Fruit fly (Drosophila melanogaster) whole organism, embryonic: Measurements from ENCODE around the gene CG5815.
A peak's percentile ranks its signal among the peaks of the same experiment; 100 is the strongest.

Experiments used
- Awh ChIP-seq: fragments of 200-800 bp; sonication (Bioruptor generic); IDR thresholded peaks from 2 replicates; pipeline ENCODE4, ENCODE4 v1.3.6; 2022; ENCODE audit warnings: missing biosample characterization, missing genetic modification characterization
- B-H1 ChIP-seq: fragments of 200-800 bp; sonication (Bioruptor generic); IDR thresholded peaks from 3 replicates; pipeline ENCODE4 v1.3.6; 2022; ENCODE audit warnings: missing biosample characterization, missing genetic modification characterization
- CG10543 ChIP-seq: fragments of 200-800 bp; sonication (Bioruptor generic); optimal IDR thresholded peaks from 3 replicates; lab custom pipeline; 2017; ENCODE audit warnings: missing biosample characterization, mild to moderate bottlenecking, missing genetic modification characterization, moderate library complexity
- CG10959 ChIP-seq: fragments of 200-800 bp; sonication (Bioruptor generic); IDR thresholded peaks from 2 replicates; pipeline ENCODE4 v1.3.6; 2022; ENCODE audit warnings: missing biosample characterization, missing genetic modification characterization
- CG10979 ChIP-seq: fragments of 200-800 bp; sonication (Bioruptor generic); optimal IDR thresholded peaks from 2 replicates; lab custom pipeline; 2018; ENCODE audit warnings: missing biosample characterization, mild to moderate bottlenecking, missing genetic modification characterization, moderate library complexity
- CG11085 ChIP-seq: fragments of 200-800 bp; sonication (Bioruptor generic); IDR thresholded peaks from 2 replicates; pipeline ENCODE4 v1.3.6; 2022; ENCODE audit warnings: missing biosample characterization, missing genetic modification characterization
- CG14710 ChIP-seq: fragments of 200-800 bp; sonication (Bioruptor generic); optimal IDR thresholded peaks from 3 replicates; lab custom pipeline; 2019; ENCODE audit warnings: missing biosample characterization, mild to moderate bottlenecking, missing genetic modification characterization, moderate library complexity
- CG15696 ChIP-seq: fragments of 200-800 bp; sonication (Bioruptor generic); optimal IDR thresholded peaks from 2 replicates; lab custom pipeline; 2019; ENCODE audit warnings: missing biosample characterization, mild to moderate bottlenecking, missing genetic modification characterization, moderate library complexity
- CG16779 ChIP-seq: fragments of 200-800 bp; sonication (Bioruptor generic); IDR thresholded peaks from 2 replicates; pipeline ENCODE4 v1.3.6; 2022; ENCODE audit warnings: missing biosample characterization, missing genetic modification characterization
- CG17359 ChIP-seq: fragments of 200-800 bp; sonication (Bioruptor generic); optimal IDR thresholded peaks from 3 replicates; lab custom pipeline; 2018; ENCODE audit warnings: missing biosample characterization, mild to moderate bottlenecking, missing genetic modification characterization, moderate library complexity
- CG17385 ChIP-seq: fragments of 200-800 bp; sonication (Bioruptor generic); optimal IDR thresholded peaks from 3 replicates; lab custom pipeline; 2018; ENCODE audit warnings: missing biosample characterization, mild to moderate bottlenecking, missing genetic modification characterization
- CG1792 ChIP-seq: fragments of 200-800 bp; sonication (Bioruptor generic); optimal IDR thresholded peaks from 2 replicates; lab custom pipeline; 2016; ENCODE audit warnings: missing biosample characterization, missing genetic modification characterization
- CG18262 ChIP-seq: fragments of 200-800 bp; optimal IDR thresholded peaks from 3 replicates; lab custom pipeline; 2019; ENCODE audit warnings: missing biosample characterization, mild to moderate bottlenecking, missing genetic modification characterization, moderate library complexity
- CG2712 ChIP-seq: fragments of 200-800 bp; optimal IDR thresholded peaks from 3 replicates; lab custom pipeline; 2019; ENCODE audit warnings: missing biosample characterization, mild to moderate bottlenecking, missing genetic modification characterization, moderate library complexity
- CG32532 ChIP-seq: fragments of 200-800 bp; sonication (Bioruptor generic); IDR thresholded peaks from 2 replicates; pipeline ENCODE4 v1.3.6; 2022; ENCODE audit warnings: missing biosample characterization, missing genetic modification characterization
- CG32767 ChIP-seq: fragments of 200-800 bp; sonication (Bioruptor generic); IDR thresholded peaks from 2 replicates; pipeline ENCODE4 v1.3.6; 2022; ENCODE audit warnings: missing biosample characterization, missing genetic modification characterization
- CG5245 ChIP-seq: fragments of 200-800 bp; sonication (Bioruptor generic); optimal IDR thresholded peaks from 3 replicates; lab custom pipeline; 2016; ENCODE audit warnings: missing biosample characterization, missing genetic modification characterization
- CG8281 ChIP-seq: fragments of 200-800 bp; sonication (Bioruptor generic); optimal IDR thresholded peaks from 2 replicates; lab custom pipeline; 2018; ENCODE audit warnings: missing biosample characterization, mild to moderate bottlenecking, missing genetic modification characterization, moderate library complexity
- CG8388 ChIP-seq: fragments of 200-800 bp; sonication (Bioruptor generic); optimal IDR thresholded peaks from 2 replicates; lab custom pipeline; 2019; ENCODE audit warnings: missing biosample characterization, mild to moderate bottlenecking, missing genetic modification characterization, moderate library complexity
- CG8478 ChIP-seq: fragments of >200 bp; optimal IDR thresholded peaks from 2 replicates; lab custom pipeline; 2018
- CG8944 ChIP-seq: fragments of 200-800 bp; sonication (Bioruptor generic); optimal IDR thresholded peaks from 3 replicates; lab custom pipeline; 2016; ENCODE audit warnings: missing biosample characterization, missing genetic modification characterization
- Camta ChIP-seq: fragments of 200-800 bp; sonication (Bioruptor generic); optimal IDR thresholded peaks from 2 replicates; lab custom pipeline; 2016; ENCODE audit warnings: missing biosample characterization, missing genetic modification characterization
- Dll ChIP-seq: fragments of 200-800 bp; sonication (Bioruptor generic); IDR thresholded peaks from 4 replicates; pipeline ENCODE4 v1.3.6; 2022; ENCODE audit warnings: missing biosample characterization, missing genetic modification characterization; ENCODE audit not compliant: partially characterized antibody
- Elba2 ChIP-seq: fragments of 200-800 bp; sonication (Bioruptor generic); optimal IDR thresholded peaks from 3 replicates; lab custom pipeline; 2016; ENCODE audit warnings: missing biosample characterization, missing genetic modification characterization
- HHEX ChIP-seq: fragments of 200-800 bp; sonication (Bioruptor generic); optimal IDR thresholded peaks from 3 replicates; lab custom pipeline; 2017; ENCODE audit warnings: missing biosample characterization, mild to moderate bottlenecking, missing genetic modification characterization, missing genetic modification reagents
- Hey ChIP-seq: fragments of 200-800 bp; sonication (Bioruptor generic); optimal IDR thresholded peaks from 3 replicates; lab custom pipeline; 2018; ENCODE audit warnings: missing biosample characterization, mild to moderate bottlenecking, missing genetic modification characterization
- Med ChIP-seq: fragments of 200-800 bp; sonication (Bioruptor generic); peaks from one replicate; lab custom pipeline; 2016; ENCODE audit warnings: missing biosample characterization, missing genetic modification characterization, mild to moderate bottlenecking, inconsistent platforms, moderate library complexity
- Neu2 ChIP-seq: fragments of 200-800 bp; sonication (Bioruptor generic); optimal IDR thresholded peaks from 3 replicates; lab custom pipeline; 2016; ENCODE audit warnings: missing biosample characterization, missing genetic modification characterization, borderline replicate concordance
- Oli ChIP-seq: fragments of 200-800 bp; sonication (Bioruptor generic); optimal IDR thresholded peaks from 2 replicates; lab custom pipeline; 2018; ENCODE audit warnings: missing biosample characterization, mild to moderate bottlenecking, missing genetic modification characterization, moderate library complexity
- PHDP ChIP-seq: fragments of 200-800 bp; sonication (Bioruptor generic); optimal IDR thresholded peaks from 3 replicates; lab custom pipeline; 2018; ENCODE audit warnings: missing biosample characterization, mild to moderate bottlenecking, missing genetic modification characterization, moderate library complexity
- Pdp1 ChIP-seq, 2 experiments: fragments of 200-800 bp; sonication (Bioruptor generic); optimal IDR thresholded peaks; 3 replicates each; lab custom pipeline; 2016; ENCODE audit warnings: missing biosample characterization in 2 of 2, missing genetic modification characterization in 2 of 2, mild to moderate bottlenecking in 1 of 2, moderate library complexity in 1 of 2
- Rfx ChIP-seq: fragments of 200-800 bp; sonication (Bioruptor generic); IDR thresholded peaks from 2 replicates; pipeline ENCODE4 v1.3.6; 2022; ENCODE audit warnings: missing biosample characterization, missing genetic modification characterization
- bsh ChIP-seq, 2 experiments: fragments of 200-800 bp; sonication (Bioruptor generic); optimal IDR thresholded peaks; 2 replicates each; lab custom pipeline; 2017 to 2018; ENCODE audit warnings: mild to moderate bottlenecking in 2 of 2, missing biosample characterization in 2 of 2, missing genetic modification characterization in 2 of 2, moderate library complexity in 1 of 2
- danr ChIP-seq: fragments of 200-800 bp; sonication (Bioruptor generic); IDR thresholded peaks from 2 replicates; pipeline ENCODE4 v1.3.6; 2022; ENCODE audit warnings: missing biosample characterization, missing genetic modification characterization
- disco-r ChIP-seq: fragments of 200-800 bp; sonication (Bioruptor generic); optimal IDR thresholded peaks from 2 replicates; lab custom pipeline; 2016; ENCODE audit warnings: missing biosample characterization, missing genetic modification characterization
- eyg ChIP-seq: fragments of 200-800 bp; sonication (Bioruptor generic); optimal IDR thresholded peaks from 3 replicates; lab custom pipeline; 2016; ENCODE audit warnings: missing biosample characterization, missing genetic modification characterization
- fd64A ChIP-seq: fragments of 200-800 bp; sonication (Bioruptor generic); optimal IDR thresholded peaks from 3 replicates; lab custom pipeline; 2018; ENCODE audit warnings: missing biosample characterization, mild to moderate bottlenecking, missing genetic modification characterization
- fu2 ChIP-seq: fragments of 200-800 bp; sonication (Bioruptor generic); optimal IDR thresholded peaks from 2 replicates; lab custom pipeline; 2016; ENCODE audit warnings: missing biosample characterization, missing genetic modification characterization
- ind ChIP-seq: fragments of 200-800 bp; sonication (Bioruptor generic); optimal IDR thresholded peaks from 3 replicates; lab custom pipeline; 2016; ENCODE audit warnings: missing biosample characterization, missing genetic modification characterization
- jumu ChIP-seq: fragments of 200-800 bp; sonication (Bioruptor generic); optimal IDR thresholded peaks from 3 replicates; lab custom pipeline; 2016; ENCODE audit warnings: missing biosample characterization, missing genetic modification characterization
- kay ChIP-seq: fragments of 200-800 bp; sonication (Bioruptor generic); optimal IDR thresholded peaks from 2 replicates; lab custom pipeline; 2016; ENCODE audit warnings: missing biosample characterization, missing genetic modification characterization
- lab ChIP-seq: fragments of 200-800 bp; sonication (Bioruptor generic); optimal IDR thresholded peaks from 3 replicates; lab custom pipeline; 2017; ENCODE audit warnings: missing biosample characterization, missing genetic modification characterization, mild to moderate bottlenecking, moderate library complexity, missing genetic modification reagents
- pfk ChIP-seq: fragments of 200-800 bp; sonication (Bioruptor generic); optimal IDR thresholded peaks from 2 replicates; lab custom pipeline; 2018; ENCODE audit warnings: missing biosample characterization, mild to moderate bottlenecking, missing genetic modification characterization, moderate library complexity
- pho ChIP-seq: fragments of 200-800 bp; sonication (Bioruptor generic); optimal IDR thresholded peaks from 2 replicates; lab custom pipeline; 2016; ENCODE audit warnings: missing biosample characterization, missing genetic modification characterization
- sens ChIP-seq: fragments of 200-800 bp; sonication (Bioruptor generic); peaks from one replicate; lab custom pipeline; 2016; ENCODE audit warnings: missing biosample characterization, missing genetic modification characterization
- sqz ChIP-seq: fragments of 200-800 bp; sonication (Bioruptor generic); optimal IDR thresholded peaks from 3 replicates; lab custom pipeline; 2018; ENCODE audit warnings: missing biosample characterization, mild to moderate bottlenecking, missing genetic modification characterization
- tup ChIP-seq: fragments of 200-800 bp; sonication (Bioruptor generic); optimal IDR thresholded peaks from 2 replicates; lab custom pipeline; 2016; ENCODE audit warnings: missing biosample characterization, mild to moderate bottlenecking, missing genetic modification characterization, moderate library complexity
- zfh1 ChIP-seq: fragments of 200-800 bp; sonication (Bioruptor generic); IDR thresholded peaks from 3 replicates; pipeline ENCODE4 v1.3.6; 2022; ENCODE audit warnings: missing biosample characterization, missing genetic modification characterization

The CG5815 gene

dm6 chr3R:27139963-27140362 is 27.6 kb downstream of the CG5815 start (continued):
- TF ChIP-seq CG11085 (GFP tag; lab: Robert Waterston, UW) (no peak), sqz (GFP tag; lab: Kevin White, UChicago) (no peak), CG32532 (no peak), Awh (no peak), zfh1 (GFP tag; lab: Robert Waterston, UW) (0 out of 3 replicates have a peak, but pooled peaks have one; percentile 6), CG10979 (peak; percentile 10), bsh (GFP tag; optimal IDR thresholded peaks at IDR 0.05; lab: Kevin White, UChicago) (peak in 1 of 2 experiments; percentile 13), Med (GFP tag; lab: Kevin White, UChicago) (peak; percentile 60), fu2 (GFP tag; lab: Kevin White, UChicago) (no peak), Pdp1 (GFP tag; optimal IDR thresholded peaks at IDR 0.05; lab: Kevin White, UChicago) (peak in 1 of 2 experiments; percentile 84), Rfx (GFP tag; lab: Robert Waterston, UW) (no peak), Camta (GFP tag; lab: Kevin White, UChicago) (peak; percentile 5), CG5245 (GFP tag; lab: Kevin White, UChicago) (no peak), CG17359 (tag; lab: Kevin White, UChicago) (peak; percentile 15), CG18262 (tag; lab: Kevin White, UChicago) (peak; percentile 17), CG8388 (GFP tag; lab: Kevin White, UChicago) (peak; percentile 1), Dll (GFP tag; lab: Robert Waterston, UW) (no peak)
- TF ChIP-seq, all 482 proteins: peak for 30

dm6 chr3R:27148812-27149769 is 36.7 kb downstream of the CG5815 start:
- TF ChIP-seq ind (GFP tag; lab: Kevin White, UChicago) (no peak), danr (GFP tag; lab: Robert Waterston, UW) (no peak), CG14710 (tag; lab: Kevin White, UChicago) (no peak), B-H1 (no peak), CG8944 (GFP tag; lab: Kevin White, UChicago) (no peak), CG2712 (tag; lab: Kevin White, UChicago) (peak; percentile 17), CG8281 (peak; percentile 91), tup (GFP tag; lab: Kevin White, UChicago) (no peak), CG10543 (GFP tag; lab: Kevin White, UChicago) (peak; percentile 58), CG32767 (GFP tag; lab: Robert Waterston, UW) (no peak), PHDP (no peak), disco-r (GFP tag; lab: Kevin White, UChicago) (no peak), CG1792 (GFP tag; lab: Kevin White, UChicago) (no peak), Elba2 (no peak), CG16779 (GFP tag; lab: Robert Waterston, UW) (no peak), sens (GFP tag; lab: Kevin White, UChicago) (peak; percentile 77), jumu (GFP tag; lab: Kevin White, UChicago) (no peak), pfk (GFP tag; lab: Kevin White, UChicago) (no peak), CG8478 (lab: Kevin White, UChicago) (no peak), lab (GFP tag; lab: Kevin White, UChicago) (peak; percentile 18), CG15696 (tag; lab: Kevin White, UChicago) (no peak), kay (GFP tag; lab: Kevin White, UChicago) (no peak), Neu2 (no peak), eyg (GFP tag; lab: Kevin White, UChicago) (no peak), HHEX (GFP tag; lab: Kevin White, UChicago) (peak; percentile 3), fd64A (GFP tag; lab: Kevin White, UChicago) (peak; percentile 31), CG10959 (GFP tag; lab: Robert Waterston, UW) (no peak), Oli (peak; percentile 24), CG17385 (GFP tag; lab: Kevin White, UChicago) (no peak), Hey (tag; lab: Kevin White, UChicago) (peak; percentile 38), pho (GFP tag; lab: Kevin White, UChicago) (no peak)
